Worm (Caenorhabditis elegans): ENCODE data around the gene aagr-2.

aagr-2 gene

ce11 chrII:4955353-4955752, 30.3 kb upstream of the aagr-2 start, which contains the start of gene pbs-3 (continued):
- TF ChIP-seq C08G9.2 (tag; optimal IDR thresholded peaks at IDR 0.05) (peak; percentile 76), madf-2 (tag; optimal IDR thresholded peaks at IDR 0.05) (peak; percentile 6), ceh-24 (tag; optimal IDR thresholded peaks at IDR 0.05) (no peak), T23F11.4 (GFP tag; optimal IDR thresholded peaks at IDR 0.05) (no peak), pha-2 (tag; optimal IDR thresholded peaks at IDR 0.05) (no peak), pat-9 (tag; optimal IDR thresholded peaks at IDR 0.05) (no peak), ets-4 (tag; optimal IDR thresholded peaks at IDR 0.05) (peak; percentile 61), rnt-1 (tag; optimal IDR thresholded peaks at IDR 0.05) (peak; percentile 66), pax-1 (tag; optimal IDR thresholded peaks at IDR 0.05) (no peak), nhr-232 (tag; optimal IDR thresholded peaks at IDR 0.05) (no peak), hlh-8 (tag; optimal IDR thresholded peaks at IDR 0.05) (peak; percentile 30), npax-4 (tag; optimal IDR thresholded peaks at IDR 0.05) (no peak), K09A11.1 (tag; optimal IDR thresholded peaks at IDR 0.05; ENCODE audit: insufficient read depth) (no peak), hlh-30 (tag; optimal IDR thresholded peaks at IDR 0.05; ENCODE audit: insufficient read depth) (no peak), unc-42 (tag; optimal IDR thresholded peaks at IDR 0.05) (peak; percentile 60)

ce11 chrII:4954099-4954959, 29.3 kb upstream of the aagr-2 start:
- TF ChIP-seq fkh-10 (GFP tag; optimal IDR thresholded peaks at IDR 0.05) (no peak), lim-6 (tag; optimal IDR thresholded peaks at IDR 0.05) (no peak), ahr-1 (tag; optimal IDR thresholded peaks at IDR 0.05) (no peak), nfya-1 (tag; optimal IDR thresholded peaks at IDR 0.05) (no peak), rnt-1 (tag; optimal IDR thresholded peaks at IDR 0.05) (no peak)

- TF ChIP-seq pha-4 (tag; optimal IDR thresholded peaks at IDR 0.05) (no peak), T23F11.4 (GFP tag; optimal IDR thresholded peaks at IDR 0.05) (no peak), odd-2 (tag; optimal IDR thresholded peaks at IDR 0.05) (no peak), ceh-9 (tag; optimal IDR thresholded peaks at IDR 0.05) (no peak)
Observed at ce11 chrII:4953289-4953688, 28.2 kb upstream of the aagr-2 start, which contains the start of gene ndx-3. Gene ndx-3, plus strand, starts transcription at chrII:4953589.

ce11 chrII:4949380-4949950, 24.4 kb upstream of the aagr-2 start, which contains the start of the genes try-1 and zyg-12:
Gene try-1, minus strand, starts transcription at chrII:4949527.
Gene zyg-12, plus strand, starts transcription at chrII:4949900.
- no peak for TF ChIP-seq ama-1 (optimal IDR thresholded peaks at IDR 0.05)
- no peak for TF ChIP-seq K09A11.1 (tag; optimal IDR thresholded peaks at IDR 0.05; ENCODE audit: insufficient read depth)
- TF ChIP-seq ceh-34 (tag; optimal IDR thresholded peaks at IDR 0.05) = no peak
- no peak for TF ChIP-seq npax-4 (tag; optimal IDR thresholded peaks at IDR 0.05)
- TF ChIP-seq ceh-19 (GFP tag; optimal IDR thresholded peaks at IDR 0.05) = no peak
- TF ChIP-seq sdc-2 (tag; optimal IDR thresholded peaks at IDR 0.05) = no peak
- TF ChIP-seq nhr-11 (tag; optimal IDR thresholded peaks at IDR 0.05) = no peak
- TF ChIP-seq hlh-8 (tag; optimal IDR thresholded peaks at IDR 0.05) = no peak
- TF ChIP-seq ceh-48 (tag; optimal IDR thresholded peaks at IDR 0.05) = no peak

ce11 chrII:4948118-4948517, 23.1 kb upstream of the aagr-2 start:
- TF ChIP-seq K09A11.1 (tag; optimal IDR thresholded peaks at IDR 0.05; ENCODE audit: insufficient read depth) (no peak), pqm-1 (tag; optimal IDR thresholded peaks at IDR 0.05) (no peak), ceh-22 (tag; optimal IDR thresholded peaks at IDR 0.05) (no peak), fkh-6 (tag; optimal IDR thresholded peaks at IDR 0.05) (no peak), ahr-1 (tag; optimal IDR thresholded peaks at IDR 0.05) (no peak), sox-2 (GFP tag; IDR thresholded peaks at IDR 0.05) (no peak), unc-86 (tag; optimal IDR thresholded peaks at IDR 0.05) (no peak), pax-1 (tag; optimal IDR thresholded peaks at IDR 0.05) (no peak), nhr-232 (tag; optimal IDR thresholded peaks at IDR 0.05) (no peak)

Data from whole organism, late embryonic.